Worm (Caenorhabditis elegans) whole organism, young adult: ENCODE data around the gene rig-6.

ENCODE experiments used
- B0019.2 ChIP-seq: fragments of 200-800 bp; sonication (Bioruptor generic); conservative IDR thresholded peaks from 2 replicates; pipeline ENCODE4 v1.3.6; 2022; ENCODE audit warnings: missing genetic modification reagents, missing genetic modification characterization, missing compliant biosample characterization
- B0336.3 ChIP-seq: fragments of 200-800 bp; sonication (Bioruptor generic); IDR thresholded peaks from 2 replicates; pipeline ENCODE4 v1.3.6; 2022; ENCODE audit warnings: missing genetic modification characterization, missing compliant biosample characterization
- C06A6.2 ChIP-seq: fragments of 200-800 bp; sonication (Bioruptor generic); conservative IDR thresholded peaks from 2 replicates; pipeline ENCODE4 v1.3.6; 2022; ENCODE audit warnings: missing genetic modification characterization, missing compliant biosample characterization
- D2030.7 ChIP-seq: fragments of 200-800 bp; sonication (Bioruptor generic); IDR thresholded peaks from 2 replicates; pipeline ENCODE4 v1.3.6; 2022; ENCODE audit warnings: missing genetic modification reagents, missing genetic modification characterization, missing compliant biosample characterization
- K12H6.12 ChIP-seq: fragments of 200-800 bp; sonication (Bioruptor generic); optimal IDR thresholded peaks from 2 replicates; lab custom pipeline; 2018; ENCODE audit warnings: mild to moderate bottlenecking, missing genetic modification characterization, missing compliant biosample characterization
- T26A5.8 ChIP-seq: sonication (generic microtip); optimal IDR thresholded peaks from 2 replicates; lab custom pipeline; 2016; ENCODE audit warnings: missing genetic modification characterization, missing compliant biosample characterization
- Y53G8AR.9 ChIP-seq: fragments of 200-800 bp; sonication (Bioruptor generic); conservative IDR thresholded peaks from 2 replicates; pipeline ENCODE4 v1.3.6; 2022; ENCODE audit warnings: missing genetic modification reagents, missing genetic modification characterization, missing compliant biosample characterization
- Y56A3A.18 ChIP-seq: fragments of 200-800 bp; sonication (Bioruptor generic); IDR thresholded peaks from 2 replicates; pipeline ENCODE4 v1.3.6; 2022; ENCODE audit warnings: missing genetic modification reagents, missing genetic modification characterization, missing compliant biosample characterization
- Y67H2A.10 ChIP-seq: fragments of 200-800 bp; sonication (Bioruptor generic); conservative IDR thresholded peaks from 2 replicates; pipeline ENCODE4 v1.3.6; 2022; ENCODE audit warnings: missing genetic modification reagents, missing genetic modification characterization, missing compliant biosample characterization
- Y79H2A.3 ChIP-seq: fragments of 200-800 bp; sonication (Bioruptor generic); conservative IDR thresholded peaks from 2 replicates; pipeline ENCODE4 v1.3.6; 2022; ENCODE audit warnings: missing genetic modification reagents, missing genetic modification characterization, missing compliant biosample characterization
- ZK185.1 ChIP-seq: sonication (generic microtip); optimal IDR thresholded peaks from 2 replicates; lab custom pipeline; 2016; ENCODE audit warnings: mild to moderate bottlenecking, missing genetic modification characterization, missing compliant biosample characterization; ENCODE audit not compliant: poor library complexity, severe bottlenecking
- atf-7 ChIP-seq: sonication (generic microtip); optimal IDR thresholded peaks from 2 replicates; lab custom pipeline; 2017; ENCODE audit warnings: mild to moderate bottlenecking, missing genetic modification characterization, missing compliant biosample characterization
- attf-6 ChIP-seq: fragments of 200-800 bp; sonication (Bioruptor generic); IDR thresholded peaks from 2 replicates; pipeline ENCODE4 v1.3.6; 2022; ENCODE audit warnings: missing genetic modification reagents, missing genetic modification characterization, missing compliant biosample characterization
- bed-1 ChIP-seq: fragments of 200-800 bp; sonication (Bioruptor generic); IDR thresholded peaks from 2 replicates; pipeline ENCODE4 v1.3.6; 2022; ENCODE audit warnings: missing genetic modification reagents, missing genetic modification characterization, missing compliant biosample characterization
- bed-2 ChIP-seq: fragments of 200-800 bp; sonication (Bioruptor generic); IDR thresholded peaks from 2 replicates; pipeline ENCODE4 v1.3.6; 2022; ENCODE audit warnings: missing genetic modification reagents, missing genetic modification characterization, missing compliant biosample characterization
- ccch-3 ChIP-seq: fragments of 200-800 bp; sonication (Bioruptor generic); optimal IDR thresholded peaks from 2 replicates; lab custom pipeline; 2018; ENCODE audit warnings: mild to moderate bottlenecking, missing genetic modification characterization, missing compliant biosample characterization
- ceh-27 ChIP-seq: fragments of 200-800 bp; sonication (Bioruptor generic); optimal IDR thresholded peaks from 2 replicates; lab custom pipeline; 2018; ENCODE audit warnings: mild to moderate bottlenecking, missing genetic modification characterization, moderate library complexity, missing compliant biosample characterization
- ceh-40 ChIP-seq: fragments of 200-800 bp; sonication (Bioruptor generic); IDR thresholded peaks from 2 replicates; pipeline ENCODE4 v1.3.6; 2022; ENCODE audit warnings: missing genetic modification characterization, missing compliant biosample characterization
- ceh-58 ChIP-seq: fragments of 200-800 bp; sonication (Bioruptor generic); IDR thresholded peaks from 2 replicates; pipeline ENCODE4 v1.3.6; 2022; ENCODE audit warnings: missing genetic modification characterization, missing compliant biosample characterization
- chd-7 ChIP-seq: sonication (generic microtip); optimal IDR thresholded peaks from 2 replicates; lab custom pipeline; 2016; ENCODE audit warnings: mild to moderate bottlenecking, missing genetic modification characterization, moderate library complexity, missing compliant biosample characterization
- dpl-1 ChIP-seq: fragments of 150-350 bp; optimal IDR thresholded peaks from 2 replicates; lab custom pipeline; 2014; ENCODE audit warnings: missing biosample characterization, missing genetic modification reagents, missing genetic modification characterization
- egl-18 ChIP-seq: fragments of 200-800 bp; sonication (Bioruptor generic); IDR thresholded peaks from 2 replicates; pipeline ENCODE4 v1.3.6; 2022; ENCODE audit warnings: missing genetic modification reagents, missing genetic modification characterization, missing compliant biosample characterization
- ekl-4 ChIP-seq: fragments of 200-800 bp; sonication (Bioruptor generic); IDR thresholded peaks from 2 replicates; pipeline ENCODE4 v1.3.6; 2022; ENCODE audit warnings: missing genetic modification reagents, missing genetic modification characterization, missing compliant biosample characterization
- ets-4 ChIP-seq: fragments of 200-800 bp; sonication (Bioruptor generic); optimal IDR thresholded peaks from 2 replicates; lab custom pipeline; 2018; ENCODE audit warnings: mild to moderate bottlenecking, missing genetic modification characterization, missing compliant biosample characterization
- hlh-12 ChIP-seq: sonication (generic microtip); optimal IDR thresholded peaks from 2 replicates; lab custom pipeline; 2016; ENCODE audit warnings: missing genetic modification characterization, missing compliant biosample characterization
- hmg-20 ChIP-seq: fragments of 200-800 bp; sonication (Bioruptor generic); IDR thresholded peaks from 2 replicates; pipeline ENCODE4 v1.3.6; 2022; ENCODE audit warnings: missing genetic modification reagents, missing genetic modification characterization, missing compliant biosample characterization
- hrde-1 ChIP-seq: sonication (generic microtip); optimal IDR thresholded peaks from 2 replicates; lab custom pipeline; 2016; ENCODE audit warnings: missing genetic modification characterization, mild to moderate bottlenecking, missing compliant biosample characterization, moderate library complexity, missing genotype, missing genetic modification reagents, borderline replicate concordance
- let-526 ChIP-seq: fragments of 200-800 bp; sonication (Bioruptor generic); IDR thresholded peaks from 2 replicates; pipeline ENCODE4 v1.3.6; 2022; ENCODE audit warnings: missing genetic modification reagents, missing genetic modification characterization, missing compliant biosample characterization
- lin-26 ChIP-seq: fragments of 200-800 bp; sonication (Bioruptor generic); IDR thresholded peaks from 2 replicates; pipeline ENCODE4 v1.3.6; 2022; ENCODE audit warnings: missing genetic modification reagents, missing genetic modification characterization, missing compliant biosample characterization
- lin-35 ChIP-seq, 3 experiments: fragments of 150-350 bp in 2 of 3; sonication (generic microtip) in 1 of 3; optimal IDR thresholded peaks; 2 replicates each; lab custom pipeline; 2014 to 2018; ENCODE audit warnings: missing biosample characterization in 3 of 3, missing genetic modification characterization in 3 of 3, missing genetic modification reagents in 3 of 3
- lin-54 ChIP-seq: fragments of 200-800 bp; sonication (Bioruptor generic); optimal IDR thresholded peaks from 2 replicates; lab custom pipeline; 2018; ENCODE audit warnings: mild to moderate bottlenecking, missing genetic modification characterization, missing compliant biosample characterization
- lir-1 ChIP-seq: fragments of 200-800 bp; sonication (Bioruptor generic); conservative IDR thresholded peaks from 2 replicates; pipeline ENCODE4 v1.3.6; 2022; ENCODE audit warnings: missing genetic modification reagents, missing genetic modification characterization, missing compliant biosample characterization
- mcd-1 ChIP-seq: fragments of 200-800 bp; sonication (Bioruptor generic); IDR thresholded peaks from 2 replicates; pipeline ENCODE4 v1.3.6; 2022; ENCODE audit warnings: missing genetic modification reagents, missing genetic modification characterization, missing compliant biosample characterization
- nfyb-1 ChIP-seq: fragments of 200-800 bp; sonication (Bioruptor generic); IDR thresholded peaks from 2 replicates; pipeline ENCODE4 v1.3.6; 2022; ENCODE audit warnings: missing genetic modification reagents, missing genetic modification characterization, missing compliant biosample characterization
- nhr-120 ChIP-seq: fragments of 200-800 bp; sonication (Bioruptor generic); IDR thresholded peaks from 2 replicates; pipeline ENCODE4 v1.3.6; 2022; ENCODE audit warnings: missing genetic modification characterization, missing compliant biosample characterization
- nhr-179 ChIP-seq: sonication (generic microtip); optimal IDR thresholded peaks from 2 replicates; lab custom pipeline; 2016; ENCODE audit warnings: mild to moderate bottlenecking, missing genetic modification characterization, missing compliant biosample characterization
- nhr-27 ChIP-seq: fragments of 200-800 bp; sonication (Bioruptor generic); optimal IDR thresholded peaks from 2 replicates; lab custom pipeline; 2018; ENCODE audit warnings: mild to moderate bottlenecking, missing genetic modification characterization, moderate library complexity, missing compliant biosample characterization
- nhr-90 ChIP-seq: sonication (generic microtip); optimal IDR thresholded peaks from 2 replicates; lab custom pipeline; 2016; ENCODE audit warnings: missing genotype, mild to moderate bottlenecking, missing genetic modification characterization, missing compliant biosample characterization
- pbrm-1 ChIP-seq: fragments of 200-800 bp; sonication (Bioruptor generic); IDR thresholded peaks from 2 replicates; pipeline ENCODE4 v1.3.6; 2022; ENCODE audit warnings: missing genetic modification reagents, missing genetic modification characterization, missing compliant biosample characterization
- pha-4 ChIP-seq: fragments of 150-350 bp; sonication (generic microtip); optimal IDR thresholded peaks from 2 replicates; lab custom pipeline; 2014; ENCODE audit warnings: missing biosample characterization, missing genetic modification reagents, missing genetic modification characterization
- snpc-1.3 ChIP-seq: sonication (generic microtip); optimal IDR thresholded peaks from 2 replicates; lab custom pipeline; 2017; ENCODE audit warnings: missing genetic modification characterization, mild to moderate bottlenecking, missing compliant biosample characterization, antibody characterized with exemption, moderate library complexity, missing genotype, missing genetic modification reagents; ENCODE audit not compliant: insufficient read depth
- snpc-3.4 ChIP-seq: sonication (generic microtip); optimal IDR thresholded peaks from 2 replicates; lab custom pipeline; 2017; ENCODE audit warnings: missing genetic modification characterization, mild to moderate bottlenecking, missing compliant biosample characterization, antibody characterized with exemption, moderate library complexity, missing genotype, missing genetic modification reagents
- tbp1 ChIP-seq: fragments of 200-800 bp; sonication (Bioruptor generic); optimal IDR thresholded peaks from 2 replicates; lab custom pipeline; 2018; ENCODE audit warnings: mild to moderate bottlenecking, missing genetic modification characterization, missing compliant biosample characterization
- tbx-9 ChIP-seq: sonication (generic microtip); optimal IDR thresholded peaks from 2 replicates; lab custom pipeline; 2016; ENCODE audit warnings: borderline replicate concordance, missing genetic modification characterization, inconsistent platforms, missing compliant biosample characterization
- tlf-1 ChIP-seq: fragments of 200-800 bp; sonication (Bioruptor generic); optimal IDR thresholded peaks from 2 replicates; lab custom pipeline; 2018; ENCODE audit warnings: mild to moderate bottlenecking, missing genetic modification characterization, missing compliant biosample characterization
- unc-62 ChIP-seq: fragments of 150-350 bp; optimal IDR thresholded peaks from 2 replicates; lab custom pipeline; 2014; ENCODE audit warnings: missing biosample characterization, missing genetic modification reagents, missing genetic modification characterization
- zim-3 ChIP-seq: sonication (generic microtip); optimal IDR thresholded peaks from 2 replicates; lab custom pipeline; 2017; ENCODE audit warnings: mild to moderate bottlenecking, missing genetic modification characterization, moderate library complexity, missing compliant biosample characterization
- ztf-18 ChIP-seq: sonication (generic microtip); optimal IDR thresholded peaks from 2 replicates; lab custom pipeline; 2016; ENCODE audit warnings: missing genotype, mild to moderate bottlenecking, missing genetic modification characterization, missing compliant biosample characterization
- ztf-22 ChIP-seq: fragments of 200-800 bp; sonication (Bioruptor generic); optimal IDR thresholded peaks from 2 replicates; lab custom pipeline; 2018; ENCODE audit warnings: mild to moderate bottlenecking, missing genetic modification characterization, moderate library complexity, missing compliant biosample characterization

rig-6 gene

ce11 chrII:4857873-4858364, 46.0 kb upstream of the rig-6 start, which contains the start of gene F11G11.5 (continued):
- no peak for TF ChIP-seq nhr-120 (GFP tag; lab: Robert Waterston, UW)
- no peak for TF ChIP-seq Y56A3A.18 (GFP tag; lab: Robert Waterston, UW)
- TF ChIP-seq zim-3 (tag; lab: Kevin White, UChicago): no peak
- no peak for TF ChIP-seq tbp1 (GFP tag; lab: Kevin White, UChicago)
- no peak; the same call in 1 of the 2 replicates for TF ChIP-seq lin-26 (GFP tag; lab: Robert Waterston, UW)
- TF ChIP-seq ZK185.1 (tag; lab: Kevin White, UChicago): no peak
- TF ChIP-seq pbrm-1 (GFP tag; lab: Robert Waterston, UW): no peak
- TF ChIP-seq ztf-18 (tag; lab: Kevin White, UChicago): no peak
- TF ChIP-seq nhr-179 (tag; lab: Kevin White, UChicago): no peak
- peak; percentile 59; the same call in 1 of the 2 replicates for TF ChIP-seq B0336.3 (GFP tag; lab: Robert Waterston, UW)
- TF ChIP-seq Y53G8AR.9: no peak
- no peak for TF ChIP-seq snpc-1.3 (tag; lab: Kevin White, UChicago)
- no peak for TF ChIP-seq lin-54
- TF ChIP-seq tlf-1: peak; percentile 16
- TF ChIP-seq nhr-90 (tag; lab: Kevin White, UChicago): peak; percentile 19
- peak; percentile 8 for TF ChIP-seq atf-7
- no peak for TF ChIP-seq unc-62 (GFP tag; lab: Kevin White, UChicago)
- no peak for TF ChIP-seq Y79H2A.3 (GFP tag; lab: Robert Waterston, UW)
- TF ChIP-seq nfyb-1 (GFP tag; lab: Robert Waterston, UW): peak; percentile 75; the same call in 1 of the 2 replicates
- no peak for TF ChIP-seq Y67H2A.10 (GFP tag; lab: Robert Waterston, UW)
- no peak for TF ChIP-seq lir-1 (GFP tag; lab: Robert Waterston, UW)
- peak; percentile 41; the same call in 1 of the 2 replicates for TF ChIP-seq mcd-1 (GFP tag; lab: Robert Waterston, UW)
- no peak for TF ChIP-seq ztf-22 (GFP tag; lab: Kevin White, UChicago)
- TF ChIP-seq egl-18 (GFP tag; lab: Robert Waterston, UW): no peak
- TF ChIP-seq chd-7 (tag; lab: Kevin White, UChicago): no peak
- TF ChIP-seq lin-35 (GFP tag; optimal IDR thresholded peaks at IDR 0.05; lab: Kevin White, UChicago): no peak
- no peak for TF ChIP-seq tbx-9 (tag; lab: Kevin White, UChicago)
- no peak for TF ChIP-seq B0019.2 (GFP tag; lab: Robert Waterston, UW)
- no peak for TF ChIP-seq ceh-58
- no peak for TF ChIP-seq bed-1 (GFP tag; lab: Robert Waterston, UW)
- TF ChIP-seq dpl-1 (GFP tag; lab: Kevin White, UChicago): no peak
- no peak for TF ChIP-seq nhr-27 (tag; lab: Kevin White, UChicago)
- no peak for TF ChIP-seq pha-4 (tag; lab: Kevin White, UChicago)
- TF ChIP-seq hlh-12 (tag; lab: Kevin White, UChicago): no peak
- no peak for TF ChIP-seq hrde-1 (tag; lab: Kevin White, UChicago)
- TF ChIP-seq attf-6 (GFP tag; lab: Robert Waterston, UW): no peak
- no peak for TF ChIP-seq D2030.7 (GFP tag; lab: Robert Waterston, UW)
- TF ChIP-seq hmg-20: no peak
- no peak for TF ChIP-seq ceh-27
- TF ChIP-seq bed-2 (GFP tag; lab: Robert Waterston, UW): no peak
- no peak for TF ChIP-seq snpc-3.4
- TF ChIP-seq ekl-4 (GFP tag; lab: Robert Waterston, UW): peak; percentile 35; the same call in 1 of the 2 replicates
- TF ChIP-seq let-526: no peak
- TF ChIP-seq ccch-3: no peak
- no peak for TF ChIP-seq C06A6.2 (GFP tag; lab: Robert Waterston, UW)
- TF ChIP-seq T26A5.8: no peak
- no peak for TF ChIP-seq ets-4 (GFP tag; lab: Kevin White, UChicago)
- TF ChIP-seq ceh-40 (GFP tag; lab: Robert Waterston, UW): no peak
- no peak for TF ChIP-seq K12H6.12 (tag; lab: Kevin White, UChicago)
